Worm (Caenorhabditis elegans): Measurements from ENCODE around the gene fbxb-90.

- no peak for TF ChIP-seq fkh-10 (GFP tag; optimal IDR thresholded peaks at IDR 0.05)
- TF ChIP-seq ztf-4 (tag; optimal IDR thresholded peaks at IDR 0.05), result no peak
- TF ChIP-seq swsn-7 (tag; optimal IDR thresholded peaks at IDR 0.05), result no peak
- TF ChIP-seq nhr-237 (tag; optimal IDR thresholded peaks at IDR 0.05), result no peak
Measured at ce11 chrII:3752184-3752583, 3.6 kb upstream of the fbxb-90 start, which contains the start of gene sdz-11.

Measured in whole organism, L1 larva.